Worm (Caenorhabditis elegans) whole organism, young adult: ENCODE measurements around the gene T14B4.1.

Experiments
- B0035.1 ChIP-seq: sonication (generic microtip); optimal IDR thresholded peaks from 2 replicates; lab custom pipeline; 2016; ENCODE audit warnings: missing genetic modification characterization, mild to moderate bottlenecking, missing compliant biosample characterization, missing genotype, missing genetic modification reagents
- D2030.7 ChIP-seq: fragments of 200-800 bp; sonication (Bioruptor generic); IDR thresholded peaks from 2 replicates; pipeline ENCODE4 v1.3.6; 2022; ENCODE audit warnings: missing genetic modification reagents, missing genetic modification characterization, missing compliant biosample characterization
- F10E7.11 ChIP-seq: sonication (generic microtip); optimal IDR thresholded peaks from 2 replicates; lab custom pipeline; 2017; ENCODE audit warnings: mild to moderate bottlenecking, missing genetic modification characterization, moderate library complexity, missing compliant biosample characterization
- K12H6.12 ChIP-seq: fragments of 200-800 bp; sonication (Bioruptor generic); optimal IDR thresholded peaks from 2 replicates; lab custom pipeline; 2018; ENCODE audit warnings: mild to moderate bottlenecking, missing genetic modification characterization, missing compliant biosample characterization
- T07F8.4 ChIP-seq: sonication (generic microtip); optimal IDR thresholded peaks from 2 replicates; lab custom pipeline; 2016; ENCODE audit warnings: mild to moderate bottlenecking, missing genetic modification characterization, moderate library complexity, missing compliant biosample characterization
- Y53G8AR.9 ChIP-seq: fragments of 200-800 bp; sonication (Bioruptor generic); conservative IDR thresholded peaks from 2 replicates; pipeline ENCODE4 v1.3.6; 2022; ENCODE audit warnings: missing genetic modification reagents, missing genetic modification characterization, missing compliant biosample characterization
- Y95B8A.8 ChIP-seq: fragments of 200-800 bp; sonication (Bioruptor generic); IDR thresholded peaks from 2 replicates; pipeline ENCODE4 v1.3.6; 2022; ENCODE audit warnings: missing genetic modification reagents, missing genetic modification characterization, missing compliant biosample characterization
- aptf-3 ChIP-seq: fragments of 200-800 bp; sonication (Bioruptor generic); IDR thresholded peaks from 2 replicates; pipeline ENCODE4 v1.3.6; 2022; ENCODE audit warnings: missing genetic modification characterization, missing compliant biosample characterization
- attf-6 ChIP-seq: fragments of 200-800 bp; sonication (Bioruptor generic); IDR thresholded peaks from 2 replicates; pipeline ENCODE4 v1.3.6; 2022; ENCODE audit warnings: missing genetic modification reagents, missing genetic modification characterization, missing compliant biosample characterization
- ceh-79 ChIP-seq: sonication (generic microtip); optimal IDR thresholded peaks from 2 replicates; lab custom pipeline; 2017; ENCODE audit warnings: mild to moderate bottlenecking, missing genetic modification characterization, missing compliant biosample characterization
- die-1 ChIP-seq: sonication (generic microtip); optimal IDR thresholded peaks from 2 replicates; lab custom pipeline; 2016; ENCODE audit warnings: missing genotype, mild to moderate bottlenecking, missing genetic modification characterization, missing compliant biosample characterization
- dox-1 ChIP-seq: fragments of 200-800 bp; sonication (Bioruptor generic); IDR thresholded peaks from 2 replicates; pipeline ENCODE4 v1.3.6; 2022; ENCODE audit warnings: missing genetic modification reagents, missing genetic modification characterization, missing compliant biosample characterization
- efl-1 ChIP-seq: fragments of 150-350 bp; optimal IDR thresholded peaks from 2 replicates; lab custom pipeline; 2014; ENCODE audit warnings: missing biosample characterization, missing genetic modification reagents, missing genetic modification characterization
- fkh-3 ChIP-seq: sonication (generic microtip); optimal IDR thresholded peaks from 2 replicates; lab custom pipeline; 2016; ENCODE audit warnings: mild to moderate bottlenecking, missing genetic modification characterization, missing compliant biosample characterization
- hmg-1.2 ChIP-seq: fragments of 200-800 bp; sonication (Bioruptor generic); IDR thresholded peaks from 2 replicates; pipeline ENCODE4 v1.3.6; 2022; ENCODE audit warnings: missing genetic modification reagents, missing genetic modification characterization, missing compliant biosample characterization
- hrde-1 ChIP-seq: sonication (generic microtip); optimal IDR thresholded peaks from 2 replicates; lab custom pipeline; 2016; ENCODE audit warnings: missing genetic modification characterization, mild to moderate bottlenecking, missing compliant biosample characterization, moderate library complexity, missing genotype, missing genetic modification reagents, borderline replicate concordance
- hsf-1 ChIP-seq: fragments of 200-800 bp; sonication (Bioruptor generic); IDR thresholded peaks from 2 replicates; pipeline ENCODE4 v1.3.6; 2022; ENCODE audit warnings: missing genetic modification reagents, missing genetic modification characterization, missing compliant biosample characterization
- lin-35 ChIP-seq, 3 experiments: fragments of 150-350 bp in 2 of 3; sonication (generic microtip) in 1 of 3; optimal IDR thresholded peaks; 2 replicates each; lab custom pipeline; 2014 to 2018; ENCODE audit warnings: missing biosample characterization in 3 of 3, missing genetic modification characterization in 3 of 3, missing genetic modification reagents in 3 of 3
- madf-3 ChIP-seq: fragments of 200-800 bp; sonication (Bioruptor generic); IDR thresholded peaks from 2 replicates; pipeline ENCODE4 v1.3.6; 2022; ENCODE audit warnings: missing genetic modification reagents, missing genetic modification characterization, missing compliant biosample characterization
- mel-28 ChIP-seq: sonication (generic microtip); optimal IDR thresholded peaks from 2 replicates; lab custom pipeline; 2016; ENCODE audit warnings: borderline replicate concordance, mild to moderate bottlenecking, missing genetic modification characterization, missing compliant biosample characterization
- pbrm-1 ChIP-seq: fragments of 200-800 bp; sonication (Bioruptor generic); IDR thresholded peaks from 2 replicates; pipeline ENCODE4 v1.3.6; 2022; ENCODE audit warnings: missing genetic modification reagents, missing genetic modification characterization, missing compliant biosample characterization
- sdz-38 ChIP-seq: sonication (generic microtip); optimal IDR thresholded peaks from 2 replicates; lab custom pipeline; 2016; ENCODE audit warnings: missing genotype, missing genetic modification characterization, missing compliant biosample characterization
- snpc-1.1 ChIP-seq: sonication (generic microtip); optimal IDR thresholded peaks from 2 replicates; lab custom pipeline; 2017; ENCODE audit warnings: missing genetic modification characterization, mild to moderate bottlenecking, missing compliant biosample characterization, antibody characterized with exemption, moderate library complexity, missing genotype, missing genetic modification reagents; ENCODE audit not compliant: insufficient read depth
- somi-1 ChIP-seq: fragments of 200-800 bp; sonication (Bioruptor generic); optimal IDR thresholded peaks from 2 replicates; lab custom pipeline; 2018; ENCODE audit warnings: mild to moderate bottlenecking, missing genetic modification characterization, missing compliant biosample characterization
- unc-130 ChIP-seq: sonication (generic microtip); optimal IDR thresholded peaks from 2 replicates; lab custom pipeline; 2016; ENCODE audit warnings: missing genetic modification reagents, missing genetic modification characterization, missing compliant biosample characterization
- zfh-2 ChIP-seq: fragments of 200-800 bp; sonication (Bioruptor generic); conservative IDR thresholded peaks from 2 replicates; pipeline ENCODE4 v1.3.6; 2022; ENCODE audit warnings: missing genetic modification reagents, missing genetic modification characterization, missing compliant biosample characterization
- zim-3 ChIP-seq: sonication (generic microtip); optimal IDR thresholded peaks from 2 replicates; lab custom pipeline; 2017; ENCODE audit warnings: mild to moderate bottlenecking, missing genetic modification characterization, moderate library complexity, missing compliant biosample characterization
- ztf-18 ChIP-seq: sonication (generic microtip); optimal IDR thresholded peaks from 2 replicates; lab custom pipeline; 2016; ENCODE audit warnings: missing genotype, mild to moderate bottlenecking, missing genetic modification characterization, missing compliant biosample characterization
- ztf-25 ChIP-seq: fragments of 200-800 bp; sonication (Bioruptor generic); IDR thresholded peaks from 2 replicates; pipeline ENCODE4 v1.3.6; 2022; ENCODE audit warnings: missing genetic modification reagents, missing genetic modification characterization, missing compliant biosample characterization
- ztf-28 ChIP-seq: fragments of 200-800 bp; sonication (Bioruptor generic); IDR thresholded peaks from 2 replicates; pipeline ENCODE4 v1.3.6; 2022; ENCODE audit warnings: missing genetic modification reagents, missing genetic modification characterization, missing compliant biosample characterization
- ztf-6 ChIP-seq: fragments of 200-800 bp; sonication (Bioruptor generic); IDR thresholded peaks from 2 replicates; pipeline ENCODE4 v1.3.6; 2022; ENCODE audit warnings: missing genetic modification reagents, missing genetic modification characterization, missing compliant biosample characterization

The T14B4.1 gene

DNA sequence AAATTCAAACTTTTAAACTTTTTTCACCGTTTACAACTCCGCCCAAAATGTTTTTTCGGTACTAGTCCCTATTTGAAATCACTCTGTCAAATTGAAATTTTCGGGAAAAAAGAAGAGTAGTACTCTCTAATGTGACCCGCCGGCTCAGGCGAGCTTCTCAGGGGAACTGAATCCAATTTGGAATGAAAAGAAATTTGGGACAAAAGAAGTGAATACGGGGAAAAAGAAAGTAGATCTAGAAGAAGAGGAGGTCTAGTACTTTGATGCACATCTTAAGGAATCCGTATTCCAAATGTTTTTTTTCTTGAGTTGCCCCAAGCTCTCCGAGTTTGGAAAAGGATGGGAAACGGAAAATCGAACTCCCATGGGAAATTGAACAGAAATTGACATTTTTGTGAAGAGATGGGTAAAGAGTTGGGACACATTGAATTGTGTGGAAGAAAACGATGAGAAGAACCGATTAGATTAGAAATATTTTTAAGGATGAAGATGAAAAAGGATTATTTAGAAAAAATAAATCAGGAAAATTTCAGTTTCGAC is 30.1 kb upstream of the T14B4.1 start:
- TF ChIP-seq ztf-18 (tag; lab: Kevin White, UChicago) (no peak), hrde-1 (tag; lab: Kevin White, UChicago) (no peak), hsf-1 (no peak), attf-6 (no peak), B0035.1 (tag; lab: Kevin White, UChicago) (no peak), ceh-79 (tag; lab: Kevin White, UChicago) (no peak), sdz-38 (no peak), snpc-1.1 (no peak), ztf-25 (GFP tag; lab: Robert Waterston, UW) (no peak), lin-35 (GFP tag; optimal IDR thresholded peaks at IDR 0.05; lab: Kevin White, UChicago) (no peak), unc-130 (GFP tag; lab: Kevin White, UChicago) (no peak)

DNA sequence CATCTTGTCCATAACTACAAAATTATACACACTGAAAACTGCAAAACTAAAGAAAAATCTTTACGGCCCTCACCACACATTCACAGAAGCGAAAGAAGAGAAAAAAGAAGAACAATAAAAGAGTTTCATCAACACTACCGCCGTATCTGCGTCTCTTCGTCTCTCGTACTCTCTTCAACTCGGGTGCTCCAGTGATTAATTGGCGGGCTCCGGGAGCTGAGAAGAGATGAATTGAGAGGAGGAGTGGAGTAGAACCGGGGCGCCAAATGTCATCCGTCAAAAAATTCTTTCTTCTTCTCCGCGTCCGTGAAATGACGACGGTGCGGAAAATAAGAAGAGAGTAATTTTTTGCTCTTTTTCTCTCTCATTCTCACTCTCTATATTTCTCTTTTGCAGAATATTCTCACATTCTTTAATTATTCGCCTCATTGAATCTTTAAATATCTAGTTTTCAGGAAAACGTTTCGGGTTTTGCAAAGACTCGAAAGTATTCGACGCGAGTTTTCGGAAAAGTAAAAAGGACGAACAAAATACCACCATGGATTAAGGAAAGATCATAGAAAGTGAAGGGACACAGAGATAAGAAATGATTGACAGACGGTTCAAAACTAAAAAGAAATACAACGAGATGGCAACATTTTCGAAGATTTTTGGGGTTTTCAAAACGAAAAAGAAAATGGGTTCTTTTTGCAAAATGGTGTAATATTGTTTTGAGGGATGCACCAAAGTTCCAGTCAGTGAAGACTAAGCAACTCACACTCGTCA is 29.0 kb upstream of the T14B4.1 start:
- TF ChIP-seq somi-1 (GFP tag; lab: Kevin White, UChicago) (peak; percentile 21), aptf-3 (GFP tag; lab: Robert Waterston, UW) (no peak), hmg-1.2 (GFP tag; lab: Robert Waterston, UW) (peak; percentile 51; the same call in 1 of the 2 replicates)

DNA sequence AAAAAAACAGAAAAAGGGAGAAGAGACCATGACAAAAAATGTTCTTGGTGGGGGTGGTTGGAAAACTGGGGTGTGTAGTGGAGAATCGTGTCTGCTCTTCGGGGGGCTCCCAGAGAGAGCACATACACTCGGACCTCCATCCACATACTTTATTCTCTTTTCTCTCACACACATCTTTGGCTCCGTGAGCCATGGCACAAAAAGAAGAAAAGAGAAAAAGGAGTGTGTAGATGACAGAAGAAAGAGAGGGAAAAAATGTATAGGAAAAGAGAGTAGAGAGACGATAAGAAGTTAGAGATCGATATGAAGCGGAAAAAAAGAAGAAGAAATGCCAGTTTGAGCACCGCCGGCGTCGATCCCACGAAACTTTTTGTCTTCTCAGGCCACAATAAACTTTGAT is 27.7 kb upstream of the T14B4.1 start:
- TF ChIP-seq attf-6: no peak
- 0 out of 2 replicates have a peak, but pooled peaks have one; percentile 17 for TF ChIP-seq hmg-1.2 (GFP tag; lab: Robert Waterston, UW)
- TF ChIP-seq zfh-2 (GFP tag; lab: Robert Waterston, UW): peak; percentile 26; the same call in 1 of the 2 replicates

ce11 chrII:6709680-6710079 is 27.0 kb upstream of the T14B4.1 start:
- TF ChIP-seq Y53G8AR.9 (GFP tag; lab: Robert Waterston, UW): no peak
- no peak for TF ChIP-seq mel-28 (tag; lab: Kevin White, UChicago)
- no peak for TF ChIP-seq D2030.7 (GFP tag; lab: Robert Waterston, UW)
- no peak for TF ChIP-seq die-1 (tag; lab: Kevin White, UChicago)
- no peak for TF ChIP-seq pbrm-1
- TF ChIP-seq K12H6.12 (tag; lab: Kevin White, UChicago): no peak
- no peak for TF ChIP-seq zim-3 (tag; lab: Kevin White, UChicago)
- TF ChIP-seq Y95B8A.8 (GFP tag; lab: Robert Waterston, UW): no peak
- TF ChIP-seq T07F8.4 (tag; lab: Kevin White, UChicago): no peak
- no peak for TF ChIP-seq madf-3 (GFP tag; lab: Robert Waterston, UW)
- TF ChIP-seq ztf-28 (GFP tag; lab: Robert Waterston, UW): no peak
- no peak for TF ChIP-seq ztf-6 (GFP tag; lab: Robert Waterston, UW)
- no peak for TF ChIP-seq fkh-3 (tag; lab: Kevin White, UChicago)
- TF ChIP-seq efl-1 (GFP tag; lab: Kevin White, UChicago): no peak

DNA sequence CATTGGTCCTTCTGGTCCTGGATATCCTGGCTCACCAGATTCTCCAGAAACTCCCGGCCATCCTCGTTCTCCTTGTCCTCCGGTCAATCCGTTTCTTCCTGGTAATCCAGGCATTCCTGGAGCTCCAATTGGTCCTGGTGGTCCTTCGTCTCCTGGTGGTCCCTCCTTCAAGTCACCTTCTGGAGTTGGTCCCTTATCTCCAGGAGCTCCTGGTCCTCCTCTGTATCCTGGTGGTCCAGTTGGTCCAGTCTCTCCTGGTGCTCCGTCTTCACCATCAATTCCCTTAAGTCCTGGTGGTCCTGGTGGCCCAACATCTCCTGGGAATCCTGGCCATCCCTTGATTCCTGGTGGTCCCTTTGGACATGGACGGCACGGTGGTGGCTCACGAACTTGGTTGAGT is 26.1 kb upstream of the T14B4.1 start:
- TF ChIP-seq dox-1 (0 out of 2 replicates have a peak, but pooled peaks have one; percentile 23), F10E7.11 (no peak), zfh-2 (GFP tag; lab: Robert Waterston, UW) (peak; percentile 74)
- TF ChIP-seq, all 124 proteins: peak for 2
